Fruit fly (Drosophila melanogaster): ENCODE results near the gene CG8833.
A peak's percentile ranks its signal among the peaks of the same experiment; 100 is the strongest.

Gene CG8833

dm6 chr3L:13949440-13950066 lies 20.8 kb upstream of the CG8833 start (continued):
- TF ChIP-seq CG4328 (GFP tag; optimal IDR thresholded peaks at IDR 0.05): no peak
- no peak for TF ChIP-seq mirr (GFP tag; optimal IDR thresholded peaks at IDR 0.05)
- TF ChIP-seq CoRest (tag; optimal IDR thresholded peaks at IDR 0.05): no peak
- TF ChIP-seq CG42726 (GFP tag; IDR thresholded peaks at IDR 0.05; ENCODE audit: partially characterized antibody): no peak
- TF ChIP-seq CG11696 (GFP tag; IDR thresholded peaks at IDR 0.05): 0 out of 2 replicates have a peak, but pooled peaks have one; percentile 30
- peak; percentile 35; the same call in 1 of the 2 replicates for TF ChIP-seq ranshi (GFP tag; IDR thresholded peaks at IDR 0.05)
- no peak for TF ChIP-seq ind (GFP tag; optimal IDR thresholded peaks at IDR 0.05)
- peak; percentile 30; the same call in 1 of the 2 replicates for TF ChIP-seq ara (GFP tag; IDR thresholded peaks at IDR 0.05)
- TF ChIP-seq nau (GFP tag; optimal IDR thresholded peaks at IDR 0.05): no peak
- no peak; the same call in 1 of the 2 replicates for TF ChIP-seq chm (GFP tag; IDR thresholded peaks at IDR 0.05)
- TF ChIP-seq Tbp (GFP tag; optimal IDR thresholded peaks at IDR 0.05): no peak
- 0 out of 2 replicates have a peak, but pooled peaks have one; percentile 26 for TF ChIP-seq CG4730 (GFP tag; IDR thresholded peaks at IDR 0.05)
- peak; percentile 74 for TF ChIP-seq CG10321 (GFP tag; IDR thresholded peaks at IDR 0.05)
- no peak for TF ChIP-seq prd (optimal IDR thresholded peaks at IDR 0.05)
- TF ChIP-seq prd (GFP tag; IDR thresholded peaks at IDR 0.05): 0 out of 3 replicates have a peak, but pooled peaks have one; percentile 50
- TF ChIP-seq Camta (GFP tag; optimal IDR thresholded peaks at IDR 0.05): peak; percentile 10
- TF ChIP-seq wor (GFP tag; IDR thresholded peaks at IDR 0.05): no peak
- no peak for TF ChIP-seq Asciz (GFP tag; optimal IDR thresholded peaks at IDR 0.05)
- no peak for TF ChIP-seq CG18476 (GFP tag; optimal IDR thresholded peaks at IDR 0.05)
- peak; percentile 16 for TF ChIP-seq Elba2 (GFP tag; optimal IDR thresholded peaks at IDR 0.05)
- TF ChIP-seq z (GFP tag; IDR thresholded peaks at IDR 0.05): 0 out of 3 replicates have a peak, but pooled peaks have one; percentile 39
- no peak for TF ChIP-seq CG8944 (GFP tag; optimal IDR thresholded peaks at IDR 0.05)
- TF ChIP-seq bigmax (GFP tag; optimal IDR thresholded peaks at IDR 0.05): no peak

DNA sequence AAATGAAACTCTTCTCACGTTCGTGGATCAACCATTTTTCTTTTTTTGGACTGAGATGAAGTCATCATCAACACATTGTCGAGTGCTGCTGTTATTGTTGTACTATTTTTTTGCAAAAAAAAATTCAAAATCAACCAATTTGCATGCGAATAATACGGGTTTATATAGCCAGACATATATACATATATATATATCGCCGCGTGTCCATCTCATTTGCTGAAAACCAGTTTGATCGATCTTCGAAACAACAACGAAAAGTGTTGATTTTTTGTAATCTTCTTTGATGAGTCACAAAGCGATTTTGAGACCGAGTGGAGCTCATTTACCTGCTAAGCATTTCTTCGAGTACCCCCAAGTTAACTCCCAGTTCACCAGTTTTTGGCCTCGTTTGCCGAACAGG lies 17.2 kb upstream of the CG8833 start:
- no peak for TF ChIP-seq CG31224 (GFP tag; IDR thresholded peaks at IDR 0.05)
- no peak for TF ChIP-seq ab (GFP tag; optimal IDR thresholded peaks at IDR 0.05)
- peak in 1 of 2 experiments; percentile 13 for TF ChIP-seq eve (GFP tag; optimal IDR thresholded peaks at IDR 0.05)
- TF ChIP-seq E2f1 (GFP tag; IDR thresholded peaks at IDR 0.05): no peak
- TF ChIP-seq lov (optimal IDR thresholded peaks at IDR 0.05): no peak
- TF ChIP-seq lov (GFP tag; IDR thresholded peaks at IDR 0.05): no peak
- peak; percentile 17 for TF ChIP-seq lbe (GFP tag; optimal IDR thresholded peaks at IDR 0.05)
- peak; percentile 64; the same call in 1 of the 4 replicates for TF ChIP-seq chinmo (GFP tag; IDR thresholded peaks at IDR 0.05; ENCODE audit: partially characterized antibody)
- no peak for TF ChIP-seq Bdp1 (GFP tag; optimal IDR thresholded peaks at IDR 0.05)
- TF ChIP-seq shn (GFP tag; optimal IDR thresholded peaks at IDR 0.05): no peak

dm6 chr3L:13939151-13939499 lies 10.3 kb upstream of the CG8833 start, which contains the start of gene CG32137:
Gene CG32137 (plus strand): TSS chr3L:13939250.
- TF ChIP-seq NfI (GFP tag; optimal IDR thresholded peaks at IDR 0.05) (no peak), Dip2 (GFP tag; IDR thresholded peaks at IDR 0.05) (no peak), CG13287 (GFP tag; IDR thresholded peaks at IDR 0.05; ENCODE audit: partially characterized antibody) (peak; percentile 67), gsb (GFP tag; IDR thresholded peaks at IDR 0.05) (0 out of 2 replicates have a peak, but pooled peaks have one; percentile 1), gro (GFP tag; optimal IDR thresholded peaks at IDR 0.05) (no peak), HmgZ (tag; optimal IDR thresholded peaks at IDR 0.05) (no peak), Dip3 (GFP tag; optimal IDR thresholded peaks at IDR 0.05) (no peak), gce (GFP tag; IDR thresholded peaks at IDR 0.05) (no peak), CG1647 (GFP tag; optimal IDR thresholded peaks at IDR 0.05) (no peak), YL-1 (GFP tag; optimal IDR thresholded peaks at IDR 0.05) (no peak), CG10543 (GFP tag; optimal IDR thresholded peaks at IDR 0.05) (no peak), so (GFP tag; IDR thresholded peaks at IDR 0.05) (no peak; the same call in 2 of the 3 replicates), psq (GFP tag; optimal IDR thresholded peaks at IDR 0.05) (no peak), Opbp (GFP tag; IDR thresholded peaks at IDR 0.05; ENCODE audit: partially characterized antibody) (peak; percentile 61; the same call in 2 of the 3 replicates), CG32772 (GFP tag; IDR thresholded peaks at IDR 0.05) (no peak), CG5953 (GFP tag; IDR thresholded peaks at IDR 0.05) (0 out of 2 replicates have a peak, but pooled peaks have one; percentile 18), crc (GFP tag; optimal IDR thresholded peaks at IDR 0.05) (no peak), ERR (GFP tag; optimal IDR thresholded peaks at IDR 0.05) (no peak)

Measured in whole organism, embryonic.